Fruit fly (Drosophila melanogaster) whole organism, pupa: ENCODE data around the gene Hs6st.

Experiments used
- CG13204 ChIP-seq: fragments of 200-800 bp; sonication (Bioruptor generic); optimal IDR thresholded peaks from 2 replicates; lab custom pipeline; 2018; ENCODE audit warnings: missing biosample characterization, mild to moderate bottlenecking, missing genetic modification characterization, moderate library complexity
- CG14655 ChIP-seq: fragments of 200-800 bp; sonication (Bioruptor generic); optimal IDR thresholded peaks from 3 replicates; lab custom pipeline; 2017; ENCODE audit warnings: mild to moderate bottlenecking, missing biosample characterization, missing genetic modification reagents, missing genetic modification characterization
- CG15710 ChIP-seq: fragments of 200-800 bp; sonication (Bioruptor generic); optimal IDR thresholded peaks from 2 replicates; lab custom pipeline; 2018; ENCODE audit warnings: missing biosample characterization, mild to moderate bottlenecking, missing genetic modification characterization, moderate library complexity
- CG32121 ChIP-seq: fragments of 200-800 bp; sonication (Bioruptor generic); IDR thresholded peaks from 2 replicates; pipeline ENCODE4 v1.3.6; 2022; ENCODE audit warnings: missing biosample characterization, missing genetic modification characterization
- CG8159 ChIP-seq: fragments of 200-800 bp; sonication (Bioruptor generic); optimal IDR thresholded peaks from 3 replicates; lab custom pipeline; 2018; ENCODE audit warnings: missing biosample characterization, mild to moderate bottlenecking, missing genetic modification characterization, moderate library complexity
- CG9948 ChIP-seq: fragments of 200-800 bp; sonication (Bioruptor generic); optimal IDR thresholded peaks from 2 replicates; lab custom pipeline; 2018; ENCODE audit warnings: missing biosample characterization, mild to moderate bottlenecking, missing genetic modification characterization, moderate library complexity
- D1 ChIP-seq: fragments of 200-800 bp; sonication (Bioruptor generic); optimal IDR thresholded peaks from 2 replicates; lab custom pipeline; 2018; ENCODE audit warnings: missing biosample characterization, mild to moderate bottlenecking, missing genetic modification characterization, moderate library complexity
- Pif1A ChIP-seq: fragments of 200-800 bp; sonication (Bioruptor generic); optimal IDR thresholded peaks from 3 replicates; lab custom pipeline; 2016; ENCODE audit warnings: missing biosample characterization, missing genetic modification characterization

DNA sequence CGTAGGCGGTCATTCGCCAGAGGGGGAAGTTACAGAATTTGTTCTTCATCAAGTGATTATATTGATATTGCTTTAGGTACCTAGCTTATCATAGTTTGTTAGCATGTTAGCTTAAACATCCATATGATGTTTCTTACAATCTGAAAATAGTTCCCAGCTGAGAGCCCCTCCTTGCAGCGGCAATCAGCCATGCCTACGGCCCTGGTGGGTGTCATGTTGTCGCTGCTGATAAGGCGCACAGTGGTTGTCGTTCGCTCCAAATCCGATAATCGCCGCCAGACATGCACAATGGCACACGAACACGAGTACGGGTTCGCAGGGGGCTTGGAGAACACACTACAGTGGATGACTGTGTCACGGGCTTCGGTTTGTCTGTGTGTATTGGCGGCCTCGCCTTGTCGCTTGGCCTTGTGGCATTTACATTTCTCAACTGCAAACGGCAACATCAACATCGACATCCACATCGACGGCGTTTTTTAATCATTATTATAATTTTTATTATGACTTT is 102.3 kb downstream of the Hs6st start:
- TF ChIP-seq CG15710 (tag; lab: Kevin White, UChicago) (peak; percentile 85), CG13204 (GFP tag; lab: Kevin White, UChicago) (peak; percentile 57), CG8159 (tag; lab: Kevin White, UChicago) (peak; percentile 84), CG9948 (tag; lab: Kevin White, UChicago) (peak; percentile 78), CG32121 (peak; percentile 91), CG14655 (GFP tag; lab: Kevin White, UChicago) (peak; percentile 83), Pif1A (peak; percentile 83), D1 (no peak)
